Worm (Caenorhabditis elegans) whole organism, mixed stage, embryonic: ENCODE data around the gene C14F11.7.
A peak's percentile ranks its signal among the peaks of the same experiment; 100 is the strongest.

Experiments
- M03D4.4 ChIP-seq: sonication (generic microtip); optimal IDR thresholded peaks from 2 replicates; lab custom pipeline; 2017; ENCODE audit warnings: mild to moderate bottlenecking, missing genetic modification characterization, missing compliant biosample characterization
- bed-3 ChIP-seq: fragments of 200-800 bp; sonication (Bioruptor generic); optimal IDR thresholded peaks from 3 replicates; lab custom pipeline; 2018; ENCODE audit warnings: mild to moderate bottlenecking, missing genetic modification characterization, moderate library complexity, missing compliant biosample characterization
- blmp-1 ChIP-seq: fragments of 150-350 bp; optimal IDR thresholded peaks from 2 replicates; lab custom pipeline; 2014; ENCODE audit warnings: missing biosample characterization, missing genetic modification characterization
- ceh-39 ChIP-seq: fragments of 150-350 bp; optimal IDR thresholded peaks from 2 replicates; lab custom pipeline; 2014; ENCODE audit warnings: missing biosample characterization, missing genetic modification characterization
- ceh-43 ChIP-seq: fragments of 200-800 bp; sonication (Bioruptor generic); optimal IDR thresholded peaks from 2 replicates; lab custom pipeline; 2018; ENCODE audit warnings: mild to moderate bottlenecking, missing genetic modification characterization, moderate library complexity, missing compliant biosample characterization
- ceh-83 ChIP-seq: fragments of 200-800 bp; sonication (Bioruptor generic); optimal IDR thresholded peaks from 2 replicates; lab custom pipeline; 2018; ENCODE audit warnings: mild to moderate bottlenecking, missing genetic modification characterization, missing compliant biosample characterization
- ces-1 ChIP-seq: fragments of 150-350 bp; optimal IDR thresholded peaks from 2 replicates; lab custom pipeline; 2014; ENCODE audit warnings: missing biosample characterization, missing genetic modification reagents, missing genetic modification characterization
- cnd-1 ChIP-seq: fragments of 200-800 bp; sonication (Bioruptor generic); optimal IDR thresholded peaks from 2 replicates; lab custom pipeline; 2018; ENCODE audit warnings: mild to moderate bottlenecking, missing genetic modification characterization, missing compliant biosample characterization
- drap-1 ChIP-seq: fragments of 200-800 bp; sonication (Bioruptor generic); optimal IDR thresholded peaks from 3 replicates; lab custom pipeline; 2018; ENCODE audit warnings: mild to moderate bottlenecking, missing genetic modification characterization, missing compliant biosample characterization
- elt-1 ChIP-seq: sonication (generic microtip); optimal IDR thresholded peaks from 2 replicates; lab custom pipeline; 2017; ENCODE audit warnings: missing genetic modification characterization, mild to moderate bottlenecking, missing compliant biosample characterization, antibody characterized with exemption, moderate library complexity, borderline replicate concordance; ENCODE audit not compliant: insufficient read depth
- elt-3 ChIP-seq: fragments of 150-350 bp; optimal IDR thresholded peaks from 2 replicates; lab custom pipeline; 2014; ENCODE audit warnings: missing biosample characterization, missing genetic modification characterization
- flh-1 ChIP-seq: fragments of 200-800 bp; sonication (Bioruptor generic); optimal IDR thresholded peaks from 2 replicates; lab custom pipeline; 2018; ENCODE audit warnings: mild to moderate bottlenecking, missing genetic modification characterization, moderate library complexity, missing compliant biosample characterization
- ham-2 ChIP-seq: fragments of 200-800 bp; sonication (Bioruptor generic); optimal IDR thresholded peaks from 2 replicates; lab custom pipeline; 2018; ENCODE audit warnings: mild to moderate bottlenecking, missing genetic modification characterization, missing compliant biosample characterization
- hlh-1 ChIP-seq: fragments of 150-350 bp; optimal IDR thresholded peaks from 2 replicates; lab custom pipeline; 2014; ENCODE audit warnings: missing biosample characterization, missing genetic modification reagents, missing genetic modification characterization
- lin-13 ChIP-seq: fragments of 150-350 bp; optimal IDR thresholded peaks from 2 replicates; lab custom pipeline; 2014; ENCODE audit warnings: missing biosample characterization, missing genetic modification characterization
- lin-32 ChIP-seq: fragments of 200-800 bp; sonication (Bioruptor generic); optimal IDR thresholded peaks from 2 replicates; lab custom pipeline; 2018; ENCODE audit warnings: mild to moderate bottlenecking, missing genetic modification characterization, missing compliant biosample characterization
- lsy-2 ChIP-seq: fragments of 150-350 bp; optimal IDR thresholded peaks from 2 replicates; lab custom pipeline; 2014; ENCODE audit warnings: missing biosample characterization, missing genetic modification characterization
- mab-5 ChIP-seq: fragments of 150-350 bp; optimal IDR thresholded peaks from 2 replicates; lab custom pipeline; 2014; ENCODE audit warnings: missing biosample characterization, missing genetic modification characterization
- mep-1 ChIP-seq: fragments of 150-350 bp; optimal IDR thresholded peaks from 2 replicates; lab custom pipeline; 2017; ENCODE audit warnings: missing biosample characterization, missing genetic modification reagents, missing genetic modification characterization, inconsistent platforms
- mls-2 ChIP-seq: sonication (generic microtip); optimal IDR thresholded peaks from 2 replicates; lab custom pipeline; 2016; ENCODE audit warnings: mild to moderate bottlenecking, missing genetic modification characterization, moderate library complexity, missing compliant biosample characterization
- nhr-12 ChIP-seq: fragments of 150-350 bp; optimal IDR thresholded peaks from 2 replicates; lab custom pipeline; 2014; ENCODE audit warnings: missing biosample characterization, missing genetic modification characterization
- nhr-2 ChIP-seq: fragments of 150-350 bp; optimal IDR thresholded peaks from 2 replicates; lab custom pipeline; 2014; ENCODE audit warnings: missing biosample characterization, missing genetic modification characterization
- nhr-237 ChIP-seq: fragments of 150-350 bp; optimal IDR thresholded peaks from 2 replicates; lab custom pipeline; 2014; ENCODE audit warnings: missing biosample characterization, missing genetic modification characterization
- nhr-28 ChIP-seq: fragments of 150-350 bp; optimal IDR thresholded peaks from 2 replicates; lab custom pipeline; 2014; ENCODE audit warnings: missing biosample characterization, missing genetic modification characterization
- nhr-76 ChIP-seq: sonication (generic microtip); optimal IDR thresholded peaks from 2 replicates; lab custom pipeline; 2017; ENCODE audit warnings: missing biosample characterization, missing genetic modification characterization
- pha-4 ChIP-seq: fragments of 150-350 bp; optimal IDR thresholded peaks from 2 replicates; lab custom pipeline; 2018; ENCODE audit warnings: missing biosample characterization, missing genetic modification reagents, missing genetic modification characterization
- sem-2 ChIP-seq: fragments of 200-800 bp; sonication (Bioruptor generic); optimal IDR thresholded peaks from 2 replicates; lab custom pipeline; 2018; ENCODE audit warnings: mild to moderate bottlenecking, missing genetic modification characterization, missing compliant biosample characterization
- snpc-4 ChIP-seq: fragments of 150-350 bp; optimal IDR thresholded peaks from 2 replicates; lab custom pipeline; 2014; ENCODE audit warnings: missing biosample characterization, missing genetic modification characterization
- sptf-1 ChIP-seq: sonication (generic microtip); optimal IDR thresholded peaks from 2 replicates; lab custom pipeline; 2017; ENCODE audit warnings: mild to moderate bottlenecking, missing genetic modification characterization, moderate library complexity, missing compliant biosample characterization
- tbx-8 ChIP-seq: fragments of 200-800 bp; sonication (Bioruptor generic); optimal IDR thresholded peaks from 2 replicates; lab custom pipeline; 2018; ENCODE audit warnings: mild to moderate bottlenecking, missing genetic modification characterization, moderate library complexity, missing compliant biosample characterization
- unc-120 ChIP-seq: sonication (generic microtip); optimal IDR thresholded peaks from 2 replicates; lab custom pipeline; 2017; ENCODE audit warnings: missing genetic modification characterization, missing compliant biosample characterization; ENCODE audit not compliant: poor library complexity, severe bottlenecking
- unc-39 ChIP-seq: fragments of 150-350 bp; optimal IDR thresholded peaks from 2 replicates; lab custom pipeline; 2014; ENCODE audit warnings: missing biosample characterization, missing genetic modification characterization
- unc-62 ChIP-seq: fragments of 150-350 bp; optimal IDR thresholded peaks from 2 replicates; lab custom pipeline; 2014; ENCODE audit warnings: missing biosample characterization, missing genetic modification reagents, missing genetic modification characterization
- zip-8 ChIP-seq: fragments of 150-350 bp; optimal IDR thresholded peaks from 2 replicates; lab custom pipeline; 2014; ENCODE audit warnings: missing biosample characterization, missing genetic modification characterization
- ztf-11 ChIP-seq: fragments of 150-350 bp; optimal IDR thresholded peaks from 2 replicates; lab custom pipeline; 2014; ENCODE audit warnings: missing biosample characterization, missing genetic modification characterization

C14F11.7 gene

ce11 chrX:6207687-6208088 lies 675 bp downstream of the C14F11.7 start, which contains the start of gene T13C5.6:
Gene T13C5.6 (minus strand): TSS chrX:6207687.
- TF ChIP-seq hlh-1 (tag; lab: Kevin White, UChicago) (peak; percentile 78), M03D4.4 (tag; lab: Kevin White, UChicago) (peak; percentile 97), lin-13 (tag; lab: Kevin White, UChicago) (peak; percentile 90), nhr-12 (peak; percentile 64), nhr-2 (tag; lab: Kevin White, UChicago) (peak; percentile 18), unc-39 (tag; lab: Kevin White, UChicago) (peak; percentile 89), sptf-1 (tag; lab: Kevin White, UChicago) (peak; percentile 98), pha-4 (tag; lab: Kevin White, UChicago) (peak; percentile 95), ceh-39 (peak; percentile 62), snpc-4 (tag; lab: Kevin White, UChicago) (no peak), drap-1 (GFP tag; lab: Kevin White, UChicago) (peak; percentile 99), zip-8 (no peak), ceh-43 (GFP tag; lab: Kevin White, UChicago) (peak; percentile 95), ces-1 (GFP tag; lab: Kevin White, UChicago) (peak; percentile 84), nhr-28 (tag; lab: Kevin White, UChicago) (peak; percentile 75), elt-3 (tag; lab: Kevin White, UChicago) (peak; percentile 45), mls-2 (tag; lab: Kevin White, UChicago) (peak; percentile 99), tbx-8 (GFP tag; lab: Kevin White, UChicago) (peak; percentile 97), lin-32 (GFP tag; lab: Kevin White, UChicago) (peak; percentile 96), cnd-1 (tag; lab: Kevin White, UChicago) (peak; percentile 98), nhr-237 (tag; lab: Kevin White, UChicago) (peak; percentile 76), ztf-11 (tag; lab: Kevin White, UChicago) (peak; percentile 66), mep-1 (peak; percentile 94), unc-120 (tag; lab: Kevin White, UChicago) (peak; percentile 97), mab-5 (tag; lab: Kevin White, UChicago) (peak; percentile 26), unc-62 (GFP tag; lab: Kevin White, UChicago) (peak; percentile 84), ham-2 (GFP tag; lab: Kevin White, UChicago) (peak; percentile 97), nhr-76 (tag; lab: Kevin White, UChicago) (peak; percentile 71), blmp-1 (tag; lab: Kevin White, UChicago) (no peak), ceh-83 (GFP tag; lab: Kevin White, UChicago) (peak; percentile 97), elt-1 (tag; lab: Kevin White, UChicago) (peak; percentile 37), sem-2 (GFP tag; lab: Kevin White, UChicago) (peak; percentile 93), lsy-2 (tag; lab: Kevin White, UChicago) (peak; percentile 72), bed-3 (GFP tag; lab: Kevin White, UChicago) (peak; percentile 91), flh-1 (GFP tag; lab: Kevin White, UChicago) (peak; percentile 89)
- TF ChIP-seq, all 35 proteins: peak for 32

ce11 chrX:6206305-6206704 lies 2.1 kb downstream of the C14F11.7 start, which contains the start of gene mtp-18:
Gene mtp-18 (minus strand): TSS chrX:6206405.
- no peak for TF ChIP-seq ces-1 (GFP tag; lab: Kevin White, UChicago)
- no peak for TF ChIP-seq pha-4 (tag; lab: Kevin White, UChicago)
- TF ChIP-seq sptf-1 (tag; lab: Kevin White, UChicago): no peak
- no peak for TF ChIP-seq unc-62 (GFP tag; lab: Kevin White, UChicago)
- no peak for TF ChIP-seq zip-8
- TF ChIP-seq elt-3 (tag; lab: Kevin White, UChicago): no peak

ce11 chrX:6205325-6205724 lies 3.0 kb downstream of the C14F11.7 start:
- TF ChIP-seq sem-2 (GFP tag; lab: Kevin White, UChicago) (no peak), ceh-39 (no peak), snpc-4 (tag; lab: Kevin White, UChicago) (no peak), lsy-2 (tag; lab: Kevin White, UChicago) (no peak)
